Worm (Caenorhabditis elegans) whole organism, L1 larva: Measurements from ENCODE around the gene C07H6.2.

ENCODE experiments used
- ama-1 ChIP-seq: fragments of 150-350 bp; optimal IDR thresholded peaks from 2 replicates; lab custom pipeline; 2014
- elt-3 ChIP-seq, 6 experiments: fragments of 150-350 bp in 1 of 6; sonication (generic microtip); optimal IDR thresholded peaks; 2 replicates each; lab custom pipeline; 2017 to 2018; ENCODE audit warnings: missing biosample characterization in 6 of 6, missing genetic modification characterization in 6 of 6, inconsistent platforms in 1 of 6
- nhr-76 ChIP-seq: sonication (generic microtip); optimal IDR thresholded peaks from 2 replicates; lab custom pipeline; 2017; ENCODE audit warnings: missing biosample characterization, missing genetic modification characterization

DNA sequence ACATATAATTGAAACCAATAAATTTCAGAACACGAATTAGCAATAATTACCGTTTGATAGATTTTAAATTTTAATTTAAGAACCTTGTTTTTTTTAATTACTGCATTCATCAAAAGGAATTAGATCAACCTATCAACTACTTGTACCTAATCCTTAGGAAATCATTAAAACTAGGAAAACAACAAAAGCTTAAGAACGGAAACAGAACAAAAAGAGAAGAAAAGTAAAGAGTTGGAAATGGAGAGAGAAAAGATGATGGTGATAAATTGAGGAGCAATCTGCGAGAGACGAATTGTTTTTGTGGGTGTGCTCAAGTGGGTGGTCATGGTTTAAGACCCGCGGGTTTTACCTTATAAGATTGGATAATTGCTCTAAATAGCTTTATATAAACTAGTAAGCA lies 14.5 kb downstream of the C07H6.2 start:
- no peak for TF ChIP-seq elt-3 (tag; optimal IDR thresholded peaks at IDR 0.05; lab: Kevin White, UChicago)
- TF ChIP-seq ama-1 (lab: Kevin White, UChicago), result no peak
- no peak for TF ChIP-seq nhr-76 (tag; lab: Kevin White, UChicago)
